Fruit fly (Drosophila melanogaster) whole organism, embryonic: ENCODE data around the gene CG7006.

ENCODE experiments used
- Blimp-1 ChIP-seq: fragments of 200-800 bp; sonication (Bioruptor generic); optimal IDR thresholded peaks from 3 replicates; lab custom pipeline; 2018; ENCODE audit warnings: missing biosample characterization, missing genetic modification characterization, mild to moderate bottlenecking, moderate library complexity, missing genetic modification reagents
- CG1024 ChIP-seq: fragments of 200-800 bp; sonication (Bioruptor generic); IDR thresholded peaks from 2 replicates; pipeline ENCODE4 v1.3.6; 2022; ENCODE audit warnings: missing biosample characterization, missing genetic modification characterization
- CG10543 ChIP-seq: fragments of 200-800 bp; sonication (Bioruptor generic); optimal IDR thresholded peaks from 3 replicates; lab custom pipeline; 2017; ENCODE audit warnings: missing biosample characterization, mild to moderate bottlenecking, missing genetic modification characterization, moderate library complexity
- CG10959 ChIP-seq: fragments of 200-800 bp; sonication (Bioruptor generic); IDR thresholded peaks from 2 replicates; pipeline ENCODE4 v1.3.6; 2022; ENCODE audit warnings: missing biosample characterization, missing genetic modification characterization
- CG10979 ChIP-seq: fragments of 200-800 bp; sonication (Bioruptor generic); optimal IDR thresholded peaks from 2 replicates; lab custom pipeline; 2018; ENCODE audit warnings: missing biosample characterization, mild to moderate bottlenecking, missing genetic modification characterization, moderate library complexity
- CG11093 ChIP-seq: fragments of 200-800 bp; sonication (Bioruptor generic); IDR thresholded peaks from 3 replicates; pipeline ENCODE4 v1.3.6; 2022; ENCODE audit warnings: missing biosample characterization, missing genetic modification characterization
- CG12769 ChIP-seq: fragments of 200-800 bp; sonication (Bioruptor generic); optimal IDR thresholded peaks from 2 replicates; lab custom pipeline; 2019; ENCODE audit warnings: missing biosample characterization, mild to moderate bottlenecking, missing genetic modification characterization, moderate library complexity
- CG15011 ChIP-seq: fragments of 200-800 bp; sonication (Bioruptor generic); optimal IDR thresholded peaks from 3 replicates; lab custom pipeline; 2018; ENCODE audit warnings: missing biosample characterization, mild to moderate bottlenecking, missing genetic modification characterization
- CG16813 ChIP-seq: fragments of 200-800 bp; sonication (Bioruptor generic); IDR thresholded peaks from 3 replicates; pipeline ENCODE4 v1.3.6; 2022; ENCODE audit warnings: missing biosample characterization, missing genetic modification characterization; ENCODE audit not compliant: partially characterized antibody
- CG17802 ChIP-seq: fragments of 200-800 bp; sonication (Bioruptor generic); optimal IDR thresholded peaks from 2 replicates; lab custom pipeline; 2018; ENCODE audit warnings: missing biosample characterization, mild to moderate bottlenecking, missing genetic modification characterization, moderate library complexity
- CG32772 ChIP-seq: fragments of 200-800 bp; sonication (Bioruptor generic); IDR thresholded peaks from 2 replicates; pipeline ENCODE4 v1.3.6; 2022; ENCODE audit warnings: missing biosample characterization, missing genetic modification characterization
- CG7556 ChIP-seq: fragments of 200-800 bp; sonication (Bioruptor generic); optimal IDR thresholded peaks from 2 replicates; lab custom pipeline; 2017; ENCODE audit warnings: missing biosample characterization, mild to moderate bottlenecking, missing genetic modification characterization
- CG8281 ChIP-seq: fragments of 200-800 bp; sonication (Bioruptor generic); optimal IDR thresholded peaks from 2 replicates; lab custom pipeline; 2018; ENCODE audit warnings: missing biosample characterization, mild to moderate bottlenecking, missing genetic modification characterization, moderate library complexity
- CG9215 ChIP-seq: fragments of 200-800 bp; sonication (Bioruptor generic); IDR thresholded peaks from 2 replicates; pipeline ENCODE4 v1.3.6; 2022; ENCODE audit warnings: missing biosample characterization, missing genetic modification characterization
- CrebB ChIP-seq: fragments of 200-800 bp; sonication (Bioruptor generic); optimal IDR thresholded peaks from 3 replicates; lab custom pipeline; 2018; ENCODE audit warnings: missing biosample characterization, mild to moderate bottlenecking, missing genetic modification characterization
- Ets65A ChIP-seq: fragments of 200-800 bp; sonication (Bioruptor generic); peaks from one replicate; lab custom pipeline; 2016; ENCODE audit warnings: missing biosample characterization, missing genetic modification characterization
- Med ChIP-seq: fragments of 200-800 bp; sonication (Bioruptor generic); peaks from one replicate; lab custom pipeline; 2016; ENCODE audit warnings: missing biosample characterization, missing genetic modification characterization, mild to moderate bottlenecking, inconsistent platforms, moderate library complexity
- Meics ChIP-seq: fragments of 200-800 bp; sonication (Bioruptor generic); optimal IDR thresholded peaks from 2 replicates; lab custom pipeline; 2017; ENCODE audit warnings: missing biosample characterization, mild to moderate bottlenecking, missing genetic modification characterization
- Pdp1 ChIP-seq, 2 experiments: fragments of 200-800 bp; sonication (Bioruptor generic); optimal IDR thresholded peaks; 3 replicates each; lab custom pipeline; 2016; ENCODE audit warnings: missing biosample characterization in 2 of 2, missing genetic modification characterization in 2 of 2, mild to moderate bottlenecking in 1 of 2, moderate library complexity in 1 of 2
- Scr ChIP-seq: fragments of 200-800 bp; sonication (Bioruptor generic); IDR thresholded peaks from 2 replicates; pipeline ENCODE4 v1.3.6; 2022; ENCODE audit warnings: missing biosample characterization, missing genetic modification characterization; ENCODE audit not compliant: partially characterized antibody
- Taf1 ChIP-seq: fragments of 200-800 bp; sonication (Bioruptor generic); IDR thresholded peaks from 2 replicates; pipeline ENCODE4 v1.3.6; 2022; ENCODE audit warnings: missing biosample characterization, missing genetic modification characterization
- Trl ChIP-seq, 3 experiments: fragments of >200 bp in 2 of 3; fragments of 200-800 bp in 1 of 3; sonication (Bioruptor generic) in 1 of 3; optimal IDR thresholded peaks; 2 replicates in 1 of 3; 3 replicates in 2 of 3; lab custom pipeline; 2016 to 2017; ENCODE audit warnings: missing biosample characterization in 1 of 3, missing genetic modification characterization in 1 of 3
- abd-A ChIP-seq: fragments of 200-800 bp; sonication (Bioruptor generic); optimal IDR thresholded peaks from 3 replicates; lab custom pipeline; 2019; ENCODE audit warnings: missing biosample characterization, mild to moderate bottlenecking, missing genetic modification characterization, moderate library complexity
- az2 ChIP-seq: fragments of 200-800 bp; sonication (Bioruptor generic); optimal IDR thresholded peaks from 3 replicates; lab custom pipeline; 2016; ENCODE audit warnings: missing biosample characterization, missing genetic modification characterization
- bigmax ChIP-seq: fragments of 200-800 bp; sonication (Bioruptor generic); optimal IDR thresholded peaks from 2 replicates; lab custom pipeline; 2018; ENCODE audit warnings: missing biosample characterization, mild to moderate bottlenecking, missing genetic modification characterization
- chinmo ChIP-seq: fragments of 200-800 bp; sonication (Bioruptor generic); IDR thresholded peaks from 4 replicates; pipeline ENCODE4 v1.3.6; 2022; ENCODE audit warnings: missing biosample characterization, missing genetic modification characterization; ENCODE audit not compliant: partially characterized antibody
- cwo ChIP-seq: fragments of 200-800 bp; sonication (Bioruptor generic); optimal IDR thresholded peaks from 3 replicates; lab custom pipeline; 2017; ENCODE audit warnings: missing biosample characterization, missing genetic modification characterization, mild to moderate bottlenecking, moderate library complexity, missing genetic modification reagents
- dan ChIP-seq: fragments of 200-800 bp; sonication (Bioruptor generic); IDR thresholded peaks from 2 replicates; pipeline ENCODE4 v1.3.6; 2022; ENCODE audit warnings: missing biosample characterization, missing genetic modification characterization
- dmrt99B ChIP-seq: fragments of 200-800 bp; sonication (Bioruptor generic); optimal IDR thresholded peaks from 2 replicates; lab custom pipeline; 2018; ENCODE audit warnings: missing biosample characterization, mild to moderate bottlenecking, missing genetic modification characterization, moderate library complexity
- en ChIP-seq: fragments of 200-800 bp; sonication (Bioruptor generic); optimal IDR thresholded peaks from 2 replicates; lab custom pipeline; 2016; ENCODE audit warnings: missing biosample characterization, missing genetic modification characterization
- hb ChIP-seq: fragments of 200-800 bp; sonication (Bioruptor generic); IDR thresholded peaks from 3 replicates; pipeline ENCODE4 v1.3.6; 2022; ENCODE audit warnings: missing biosample characterization, missing genetic modification characterization; ENCODE audit not compliant: partially characterized antibody
- kni ChIP-seq: fragments of 200-800 bp; sonication (Bioruptor generic); optimal IDR thresholded peaks from 3 replicates; lab custom pipeline; 2017; ENCODE audit warnings: mild to moderate bottlenecking, missing biosample characterization, missing genetic modification reagents, missing genetic modification characterization
- peb ChIP-seq: fragments of 200-800 bp; sonication (Bioruptor generic); IDR thresholded peaks from 2 replicates; pipeline ENCODE4 v1.3.6; 2022; ENCODE audit warnings: missing biosample characterization, missing genetic modification characterization
- psq ChIP-seq: fragments of 200-800 bp; sonication (Bioruptor generic); optimal IDR thresholded peaks from 2 replicates; lab custom pipeline; 2017; ENCODE audit warnings: missing biosample characterization, missing genetic modification characterization
- row ChIP-seq: fragments of 200-800 bp; sonication (Bioruptor generic); IDR thresholded peaks from 3 replicates; pipeline ENCODE4 v1.3.6; 2022; ENCODE audit warnings: missing biosample characterization, missing genetic modification characterization
- sd ChIP-seq: fragments of 200-800 bp; sonication (Bioruptor generic); optimal IDR thresholded peaks from 3 replicates; lab custom pipeline; 2018; ENCODE audit warnings: missing biosample characterization, mild to moderate bottlenecking, missing genetic modification characterization, moderate library complexity
- sqz ChIP-seq: fragments of 200-800 bp; sonication (Bioruptor generic); optimal IDR thresholded peaks from 3 replicates; lab custom pipeline; 2018; ENCODE audit warnings: missing biosample characterization, mild to moderate bottlenecking, missing genetic modification characterization
- vvl ChIP-seq: fragments of 200-800 bp; sonication (Bioruptor generic); IDR thresholded peaks from 2 replicates; pipeline ENCODE4 v1.3.6; 2022; ENCODE audit warnings: missing biosample characterization, missing genetic modification characterization

CG7006 gene

DNA sequence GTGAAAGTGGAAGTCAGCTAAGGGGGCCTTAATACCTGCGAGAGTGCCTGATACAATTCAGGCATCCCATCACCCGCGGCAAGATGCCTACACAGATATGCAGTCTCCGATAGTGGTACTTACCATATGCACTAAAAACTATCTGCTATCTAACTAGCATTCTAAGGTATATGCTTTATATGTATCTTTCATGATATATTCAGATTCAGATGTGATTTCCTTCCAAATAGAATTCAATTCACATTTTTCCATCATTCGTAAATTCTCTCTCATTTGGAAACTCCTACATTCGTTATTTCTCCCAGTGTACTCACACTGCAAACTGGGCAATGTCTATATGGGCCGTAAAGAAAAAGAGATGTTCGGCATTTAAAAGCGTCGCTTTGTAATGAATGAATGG, 36.0 kb downstream of the CG7006 start (continued):
- TF ChIP-seq az2 = peak; percentile 16
- no peak for TF ChIP-seq CG10959 (GFP tag; lab: Robert Waterston, UW)
- TF ChIP-seq dmrt99B = peak; percentile 57
- TF ChIP-seq Blimp-1 = peak; percentile 31
- TF ChIP-seq Med (GFP tag; lab: Kevin White, UChicago) = peak; percentile 54

dm6 chr3R:24888418-24888817, 38.0 kb downstream of the CG7006 start:
- TF ChIP-seq CG9215 = no peak
- TF ChIP-seq Blimp-1 = peak; percentile 56
- TF ChIP-seq CG8281 (tag; lab: Kevin White, UChicago) = peak; percentile 82

dm6 chr3R:24889303-24889892, 39.0 kb downstream of the CG7006 start:
- no peak for TF ChIP-seq Trl (optimal IDR thresholded peaks at IDR 0.05; lab: Kevin White, UChicago)
- TF ChIP-seq Trl (GFP tag; optimal IDR thresholded peaks at IDR 0.05; lab: Kevin White, UChicago) = no peak
- TF ChIP-seq Pdp1 (GFP tag; optimal IDR thresholded peaks at IDR 0.05; lab: Kevin White, UChicago) = peak in 1 of 2 experiments; percentile 20
- peak; percentile 17 for TF ChIP-seq CG10543 (GFP tag; lab: Kevin White, UChicago)
- TF ChIP-seq Ets65A (GFP tag; lab: Kevin White, UChicago) = peak; percentile 39
- TF ChIP-seq Meics = no peak
- TF ChIP-seq CG32772 (GFP tag; lab: Robert Waterston, UW) = no peak
- TF ChIP-seq vvl (GFP tag; lab: Robert Waterston, UW) = 0 out of 2 replicates have a peak, but pooled peaks have one; percentile 12
- TF ChIP-seq CG10979 (tag; lab: Kevin White, UChicago) = no peak
- no peak for TF ChIP-seq bigmax (GFP tag; lab: Kevin White, UChicago)
- peak; percentile 35 for TF ChIP-seq sqz (GFP tag; lab: Kevin White, UChicago)
- TF ChIP-seq peb (GFP tag; lab: Robert Waterston, UW) = no peak
- no peak for TF ChIP-seq CG11093 (GFP tag; lab: Robert Waterston, UW)
- no peak for TF ChIP-seq CG17802 (tag; lab: Kevin White, UChicago)
- TF ChIP-seq psq (GFP tag; lab: Kevin White, UChicago) = no peak
- 0 out of 4 replicates have a peak, but pooled peaks have one; percentile 70 for TF ChIP-seq chinmo
- no peak for TF ChIP-seq CG1024 (GFP tag; lab: Robert Waterston, UW)
- no peak for TF ChIP-seq en (GFP tag; lab: Kevin White, UChicago)
- peak; percentile 74 for TF ChIP-seq CG12769 (tag; lab: Kevin White, UChicago)
- no peak for TF ChIP-seq Taf1 (GFP tag; lab: Robert Waterston, UW)
- TF ChIP-seq hb (GFP tag; lab: Robert Waterston, UW) = no peak
- TF ChIP-seq CG7556 (GFP tag; lab: Kevin White, UChicago) = no peak
- TF ChIP-seq cwo (GFP tag; lab: Kevin White, UChicago) = peak; percentile 78
- no peak for TF ChIP-seq CG16813 (GFP tag; lab: Robert Waterston, UW)
- TF ChIP-seq dan (GFP tag; lab: Robert Waterston, UW) = no peak
- TF ChIP-seq CrebB = no peak
- peak; percentile 29 for TF ChIP-seq kni
- peak; percentile 49 for TF ChIP-seq CG8281 (tag; lab: Kevin White, UChicago)
- no peak for TF ChIP-seq Scr (GFP tag; lab: Robert Waterston, UW)
- TF ChIP-seq row (GFP tag; lab: Robert Waterston, UW) = no peak
- peak; percentile 30 for TF ChIP-seq abd-A (tag; lab: Kevin White, UChicago)
- TF ChIP-seq CG15011 (GFP tag; lab: Kevin White, UChicago) = no peak
- TF ChIP-seq sd (tag; lab: Kevin White, UChicago) = peak; percentile 96
